Worm (Caenorhabditis elegans) whole organism, mixed stage, embryonic: ENCODE results near the gene T04F3.3.

Experiments used
- blmp-1 ChIP-seq: fragments of 150-350 bp; optimal IDR thresholded peaks from 2 replicates; lab custom pipeline; 2014; ENCODE audit warnings: missing biosample characterization, missing genetic modification characterization
- lin-13 ChIP-seq: fragments of 150-350 bp; optimal IDR thresholded peaks from 2 replicates; lab custom pipeline; 2014; ENCODE audit warnings: missing biosample characterization, missing genetic modification characterization
- nhr-12 ChIP-seq: fragments of 150-350 bp; optimal IDR thresholded peaks from 2 replicates; lab custom pipeline; 2014; ENCODE audit warnings: missing biosample characterization, missing genetic modification characterization
- sptf-1 ChIP-seq: sonication (generic microtip); optimal IDR thresholded peaks from 2 replicates; lab custom pipeline; 2017; ENCODE audit warnings: mild to moderate bottlenecking, missing genetic modification characterization, moderate library complexity, missing compliant biosample characterization
- unc-39 ChIP-seq: fragments of 150-350 bp; optimal IDR thresholded peaks from 2 replicates; lab custom pipeline; 2014; ENCODE audit warnings: missing biosample characterization, missing genetic modification characterization
- unc-62 ChIP-seq: fragments of 150-350 bp; optimal IDR thresholded peaks from 2 replicates; lab custom pipeline; 2014; ENCODE audit warnings: missing biosample characterization, missing genetic modification reagents, missing genetic modification characterization
- ztf-11 ChIP-seq: fragments of 150-350 bp; optimal IDR thresholded peaks from 2 replicates; lab custom pipeline; 2014; ENCODE audit warnings: missing biosample characterization, missing genetic modification characterization

- TF ChIP-seq ztf-11 (no peak), unc-39 (tag; lab: Kevin White, UChicago) (no peak), blmp-1 (tag; lab: Kevin White, UChicago) (no peak), nhr-12 (tag; lab: Kevin White, UChicago) (no peak), lin-13 (tag; lab: Kevin White, UChicago) (no peak), sptf-1 (no peak), unc-62 (no peak)
These were observed 25.3 kb upstream of the T04F3.3 start, which contains the start of gene npp-22 for ce11 chrV:11733460-11733859.
